Fruit fly (Drosophila melanogaster): ENCODE measurements around the gene Lcp65Ab1.

DNA sequence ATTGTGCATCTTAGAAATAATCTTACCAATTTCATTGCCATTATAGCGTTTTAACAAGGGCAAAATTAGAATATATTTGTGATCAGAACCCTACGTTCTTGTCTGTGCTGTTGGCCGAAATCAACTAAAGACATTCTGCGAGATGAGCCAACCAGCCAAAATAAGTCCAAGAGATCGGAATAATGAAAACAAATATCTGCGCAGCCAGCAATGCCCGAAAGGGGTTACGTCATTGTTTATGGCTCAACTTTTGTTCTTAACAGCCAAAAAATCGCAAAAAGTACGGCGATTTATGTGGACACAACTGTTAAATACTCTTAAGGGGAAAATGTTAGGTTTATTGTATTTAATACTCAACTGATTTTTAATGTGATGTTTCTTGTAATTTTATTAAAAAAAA is 9.2 kb downstream of the Lcp65Ab1 start, which contains the start of gene Cpr65Ay:
- no peak for TF ChIP-seq fkh (GFP tag; optimal IDR thresholded peaks at IDR 0.05)
- no peak for TF ChIP-seq lz (GFP tag; optimal IDR thresholded peaks at IDR 0.05)
- no peak for TF ChIP-seq dsx (GFP tag; optimal IDR thresholded peaks at IDR 0.05; ENCODE audit: poor library complexity, severe bottlenecking)
- TF ChIP-seq CG8119 (GFP tag; IDR thresholded peaks at IDR 0.05) = no peak
- TF ChIP-seq CG6163 (GFP tag; IDR thresholded peaks at IDR 0.05) = no peak
- TF ChIP-seq Hr4 (GFP tag; optimal IDR thresholded peaks at IDR 0.05) = no peak
- TF ChIP-seq Eip78C (GFP tag) = no peak
- no peak for TF ChIP-seq CG7368 (GFP tag; optimal IDR thresholded peaks at IDR 0.05)
- TF ChIP-seq Sox102F (GFP tag; optimal IDR thresholded peaks at IDR 0.05) = no peak
- TF ChIP-seq Gug (GFP tag; IDR thresholded peaks at IDR 0.05) = no peak
- TF ChIP-seq CG34406 (GFP tag; optimal IDR thresholded peaks at IDR 0.05) = no peak

Measured in whole organism, prepupa.